Worm (Caenorhabditis elegans): ENCODE measurements around the gene flp-5.

The flp-5 gene

ce11 chrX:8566521-8567032 is 38.5 kb downstream of the flp-5 start:
- TF ChIP-seq lin-13 (GFP tag; optimal IDR thresholded peaks at IDR 0.05) (no peak), ceh-82 (tag; optimal IDR thresholded peaks at IDR 0.05) (no peak), dmd-4 (tag; optimal IDR thresholded peaks at IDR 0.05) (no peak), nhr-77 (tag; optimal IDR thresholded peaks at IDR 0.05) (no peak), nhr-21 (tag; optimal IDR thresholded peaks at IDR 0.05) (peak; percentile 9), nhr-11 (tag; optimal IDR thresholded peaks at IDR 0.05) (no peak), ama-1 (optimal IDR thresholded peaks at IDR 0.05) (no peak), lsy-2 (tag; optimal IDR thresholded peaks at IDR 0.05) (peak in 1 of 2 experiments; percentile 6), lin-39 (tag; optimal IDR thresholded peaks at IDR 0.05) (no peak), F13H6.1 (tag; optimal IDR thresholded peaks at IDR 0.05) (no peak), snpc-4 (tag; optimal IDR thresholded peaks at IDR 0.05) (no peak), lin-11 (tag; optimal IDR thresholded peaks at IDR 0.05) (no peak), Y55F3AM.14 (GFP tag; optimal IDR thresholded peaks at IDR 0.05) (no peak), ztf-1 (GFP tag; conservative IDR thresholded peaks at IDR 0.05) (no peak), nhr-23 (tag; optimal IDR thresholded peaks at IDR 0.05) (no peak), fos-1 (tag; optimal IDR thresholded peaks at IDR 0.05) (peak; percentile 14)

- TF ChIP-seq fos-1 (tag; optimal IDR thresholded peaks at IDR 0.05), result peak; percentile 80
- no peak for TF ChIP-seq mbf-1 (tag; optimal IDR thresholded peaks at IDR 0.05)
Measured at ce11 chrX:8567166-8567565, 39.1 kb downstream of the flp-5 start.

DNA sequence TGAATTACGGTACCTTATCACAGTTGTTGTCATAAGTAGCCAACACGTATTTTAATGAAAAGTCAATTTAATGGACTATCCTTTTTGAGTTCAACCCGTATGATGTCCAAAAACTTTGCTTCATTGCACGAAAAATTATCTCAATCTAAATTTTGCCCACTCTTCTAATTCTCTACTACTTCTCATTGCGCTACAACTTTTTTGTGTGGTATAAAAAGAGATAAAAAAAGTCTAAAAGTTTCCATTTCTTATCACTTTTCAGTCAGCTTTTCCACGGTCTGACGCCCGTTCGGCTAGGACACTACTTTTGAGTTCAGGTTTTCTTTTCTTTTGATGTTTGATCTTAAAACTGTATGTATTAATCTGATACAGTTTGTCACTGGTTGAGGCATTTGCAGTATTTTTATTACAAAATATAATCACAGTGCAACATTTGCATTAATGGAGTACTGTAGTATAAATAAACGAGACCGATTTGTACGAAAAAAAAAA is 39.8 kb downstream of the flp-5 start:
- TF ChIP-seq C34F6.9 (tag; optimal IDR thresholded peaks at IDR 0.05), result no peak
- TF ChIP-seq fos-1 (tag; optimal IDR thresholded peaks at IDR 0.05), result peak; percentile 30
- no peak for TF ChIP-seq ZK546.5 (tag; optimal IDR thresholded peaks at IDR 0.05)
- TF ChIP-seq blmp-1 (tag; optimal IDR thresholded peaks at IDR 0.05; ENCODE audit: insufficient read depth), result no peak
- no peak for TF ChIP-seq elt-1 (tag; optimal IDR thresholded peaks at IDR 0.05)
- TF ChIP-seq snpc-4 (tag; optimal IDR thresholded peaks at IDR 0.05), result no peak
- TF ChIP-seq nhr-25 (tag; optimal IDR thresholded peaks at IDR 0.05), result no peak
- no peak for TF ChIP-seq unc-55 (GFP tag; optimal IDR thresholded peaks at IDR 0.05)
- no peak for TF ChIP-seq ztf-4 (tag; optimal IDR thresholded peaks at IDR 0.05)
- TF ChIP-seq ceh-16 (tag; optimal IDR thresholded peaks at IDR 0.05), result no peak
- no peak for TF ChIP-seq mbf-1 (tag; optimal IDR thresholded peaks at IDR 0.05)
- TF ChIP-seq sma-9 (GFP tag; optimal IDR thresholded peaks at IDR 0.05), result peak; percentile 58
- TF ChIP-seq sma-9 (tag; optimal IDR thresholded peaks at IDR 0.05), result no peak

ce11 chrX:8568423-8568903 is 40.4 kb downstream of the flp-5 start:
- TF ChIP-seq nhr-21 (tag; optimal IDR thresholded peaks at IDR 0.05), result peak; percentile 24
- no peak for TF ChIP-seq mdl-1 (tag; optimal IDR thresholded peaks at IDR 0.05)
- TF ChIP-seq fos-1 (tag; optimal IDR thresholded peaks at IDR 0.05), result peak; percentile 61
- peak; percentile 31 for TF ChIP-seq ceh-16 (tag; optimal IDR thresholded peaks at IDR 0.05)
- TF ChIP-seq ama-1 (optimal IDR thresholded peaks at IDR 0.05), result no peak

DNA sequence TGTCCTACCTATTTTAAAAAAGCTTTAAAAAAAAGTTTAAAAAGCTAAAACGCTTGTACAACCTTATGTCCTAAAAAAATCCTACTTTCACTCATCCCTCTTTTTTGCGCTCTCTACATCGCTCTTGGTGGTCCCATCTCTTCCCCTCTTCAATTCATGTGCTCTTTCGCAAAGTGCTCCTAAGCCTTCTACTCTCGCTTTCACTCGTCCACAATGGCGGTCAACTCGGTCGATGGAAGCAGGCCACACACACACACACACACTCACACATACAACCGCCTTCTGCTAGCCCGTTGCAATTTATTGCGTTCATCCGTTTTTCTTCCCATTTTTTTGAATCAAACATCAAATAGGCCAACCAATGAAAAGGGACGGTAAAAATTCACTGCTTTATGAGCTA is 41.1 kb downstream of the flp-5 start:
- TF ChIP-seq sma-3 (GFP tag; optimal IDR thresholded peaks at IDR 0.05) (no peak), peb-1 (tag; optimal IDR thresholded peaks at IDR 0.05) (no peak), C34F6.9 (tag; optimal IDR thresholded peaks at IDR 0.05) (peak; percentile 6), ceh-82 (tag; optimal IDR thresholded peaks at IDR 0.05) (no peak), mdl-1 (tag; optimal IDR thresholded peaks at IDR 0.05) (peak in 1 of 2 experiments; percentile 6), snpc-4 (tag; optimal IDR thresholded peaks at IDR 0.05) (no peak), R02D3.7 (tag; optimal IDR thresholded peaks at IDR 0.05) (no peak), nhr-25 (tag; optimal IDR thresholded peaks at IDR 0.05) (no peak), unc-55 (GFP tag; optimal IDR thresholded peaks at IDR 0.05) (peak; percentile 21), ceh-16 (tag; optimal IDR thresholded peaks at IDR 0.05) (no peak), egl-27 (tag; optimal IDR thresholded peaks at IDR 0.05) (no peak), nhr-129 (tag; optimal IDR thresholded peaks at IDR 0.05) (peak; percentile 22)

Measured in whole organism, L2 larva.